Worm (Caenorhabditis elegans): Measurements from ENCODE around the gene T16G12.1.

T16G12.1 gene

ce11 chrIII:10035783-10036182, 13.9 kb downstream of the T16G12.1 start, which contains the start of gene xbx-3:
TSS of gene xbx-3 (plus strand) at chrIII:10035945.
- TF ChIP-seq rcor-1 (GFP tag; IDR thresholded peaks at IDR 0.05) (no peak), dpff-1 (tag; optimal IDR thresholded peaks at IDR 0.05) (no peak), C06A6.2 (GFP tag; conservative IDR thresholded peaks at IDR 0.05) (no peak)

ce11 chrIII:10033881-10034280, 15.8 kb downstream of the T16G12.1 start, which contains the start of gene M04D8.8:
TSS of gene M04D8.8 (plus strand) at chrIII:10034181.
- no peak for TF ChIP-seq lin-40 (tag; optimal IDR thresholded peaks at IDR 0.05)
- TF ChIP-seq zfh-2 (GFP tag; conservative IDR thresholded peaks at IDR 0.05) = no peak
- TF ChIP-seq ets-4 (GFP tag; optimal IDR thresholded peaks at IDR 0.05) = no peak
- no peak for TF ChIP-seq F55B11.4 (tag; optimal IDR thresholded peaks at IDR 0.05; ENCODE audit: borderline replicate concordance, insufficient read depth)
- TF ChIP-seq tbx-9 (tag; optimal IDR thresholded peaks at IDR 0.05; ENCODE audit: borderline replicate concordance) = no peak
- no peak for TF ChIP-seq attf-3 (GFP tag; conservative IDR thresholded peaks at IDR 0.05)
- TF ChIP-seq ceh-27 (GFP tag; optimal IDR thresholded peaks at IDR 0.05) = no peak
- no peak for TF ChIP-seq snpc-1.1 (tag; optimal IDR thresholded peaks at IDR 0.05; ENCODE audit: insufficient read depth)
- no peak for TF ChIP-seq snpc-4 (GFP tag; optimal IDR thresholded peaks at IDR 0.05)
- TF ChIP-seq snpc-4 (tag; optimal IDR thresholded peaks at IDR 0.05) = no peak
- TF ChIP-seq ekl-4 (GFP tag; IDR thresholded peaks at IDR 0.05) = no peak
- TF ChIP-seq lsl-1 (GFP tag; optimal IDR thresholded peaks at IDR 0.05) = no peak
- TF ChIP-seq F10E7.11 (tag; optimal IDR thresholded peaks at IDR 0.05) = no peak

ce11 chrIII:10033213-10033612, 16.4 kb downstream of the T16G12.1 start, which contains the start of gene M04D8.5:
TSS of gene M04D8.5 (minus strand) at chrIII:10033313.
- no peak for TF ChIP-seq lir-1 (GFP tag; conservative IDR thresholded peaks at IDR 0.05)
- TF ChIP-seq madf-3 (GFP tag; IDR thresholded peaks at IDR 0.05) = no peak
- TF ChIP-seq aptf-3 (GFP tag; IDR thresholded peaks at IDR 0.05) = no peak
- no peak for TF ChIP-seq fkh-3 (tag; optimal IDR thresholded peaks at IDR 0.05)
- TF ChIP-seq lin-54 (GFP tag; optimal IDR thresholded peaks at IDR 0.05) = no peak
- no peak for TF ChIP-seq nfyb-1 (GFP tag; IDR thresholded peaks at IDR 0.05)
- TF ChIP-seq B0336.3 (GFP tag; IDR thresholded peaks at IDR 0.05) = no peak

ce11 chrIII:10030549-10030948, 19.1 kb downstream of the T16G12.1 start, which contains the start of gene M04D8.4:
TSS of gene M04D8.4 (minus strand) at chrIII:10030649.
- no peak for TF ChIP-seq egrh-3 (GFP tag; IDR thresholded peaks at IDR 0.05)
- no peak for TF ChIP-seq Y67H2A.10 (GFP tag; conservative IDR thresholded peaks at IDR 0.05)
- TF ChIP-seq ceh-40 (GFP tag; IDR thresholded peaks at IDR 0.05) = no peak
- no peak for TF ChIP-seq pha-4 (tag; optimal IDR thresholded peaks at IDR 0.05)
- TF ChIP-seq hrde-1 (tag; optimal IDR thresholded peaks at IDR 0.05; ENCODE audit: borderline replicate concordance) = no peak
- no peak for TF ChIP-seq nhr-90 (tag; optimal IDR thresholded peaks at IDR 0.05)
- no peak for TF ChIP-seq dpff-1 (tag; optimal IDR thresholded peaks at IDR 0.05)
- no peak for TF ChIP-seq lin-54 (GFP tag; optimal IDR thresholded peaks at IDR 0.05)
- no peak for TF ChIP-seq xnd-1 (tag; optimal IDR thresholded peaks at IDR 0.05)
- no peak for TF ChIP-seq lir-1 (GFP tag; conservative IDR thresholded peaks at IDR 0.05)
- TF ChIP-seq unc-130 (GFP tag; optimal IDR thresholded peaks at IDR 0.05) = no peak
- TF ChIP-seq hmg-1.2 (GFP tag; IDR thresholded peaks at IDR 0.05) = no peak
- no peak for TF ChIP-seq C06A6.2 (GFP tag; conservative IDR thresholded peaks at IDR 0.05)

ce11 chrIII:10027947-10028346, 21.7 kb downstream of the T16G12.1 start, which contains the start of gene ins-23:
TSS of gene ins-23 (plus strand) at chrIII:10028247.
- TF ChIP-seq tlf-1 (GFP tag; optimal IDR thresholded peaks at IDR 0.05) (no peak), sptf-2 (GFP tag; optimal IDR thresholded peaks at IDR 0.05) (no peak), Y95B8A.8 (GFP tag; IDR thresholded peaks at IDR 0.05) (no peak), attf-3 (GFP tag; conservative IDR thresholded peaks at IDR 0.05) (no peak), B0336.3 (GFP tag; IDR thresholded peaks at IDR 0.05) (no peak), Y67H2A.10 (GFP tag; conservative IDR thresholded peaks at IDR 0.05) (no peak), nfyb-1 (GFP tag; IDR thresholded peaks at IDR 0.05) (no peak), ztf-25 (GFP tag; IDR thresholded peaks at IDR 0.05) (no peak), lin-26 (GFP tag; IDR thresholded peaks at IDR 0.05) (no peak), ceh-91 (GFP tag; IDR thresholded peaks at IDR 0.05) (no peak), unc-62 (GFP tag; optimal IDR thresholded peaks at IDR 0.05) (no peak)

All from whole organism, young adult.